Fruit fly (Drosophila melanogaster): ENCODE data around the gene CG32500.

Gene CG32500

dm6 chrX:21631452-21631851 is 7.9 kb upstream of the CG32500 start (continued):
- no peak for TF ChIP-seq CG31388 (GFP tag; optimal IDR thresholded peaks at IDR 0.05)
- peak; percentile 63 for TF ChIP-seq gro (GFP tag; optimal IDR thresholded peaks at IDR 0.05)
- peak; percentile 30 for TF ChIP-seq crc (GFP tag; optimal IDR thresholded peaks at IDR 0.05)
- no peak for TF ChIP-seq toy (GFP tag; IDR thresholded peaks at IDR 0.05)
- peak; percentile 67 for TF ChIP-seq CG3281 (GFP tag; optimal IDR thresholded peaks at IDR 0.05)
- TF ChIP-seq CG2712 (tag; optimal IDR thresholded peaks at IDR 0.05) = peak; percentile 81
- TF ChIP-seq br (optimal IDR thresholded peaks at IDR 0.05) = no peak
- peak; percentile 17 for TF ChIP-seq CG8281 (tag; optimal IDR thresholded peaks at IDR 0.05)
- peak; percentile 45 for TF ChIP-seq CG13624 (GFP tag; optimal IDR thresholded peaks at IDR 0.05)
- TF ChIP-seq CrebB (tag; optimal IDR thresholded peaks at IDR 0.05) = peak; percentile 31
- peak; percentile 34 for TF ChIP-seq CG17328 (GFP tag; IDR thresholded peaks at IDR 0.05)
- TF ChIP-seq Stat92E (GFP tag; optimal IDR thresholded peaks at IDR 0.05) = peak in 1 of 3 experiments; percentile 63
- TF ChIP-seq her (GFP tag; optimal IDR thresholded peaks at IDR 0.05) = peak; percentile 38
- no peak; the same call in 1 of the 2 replicates for TF ChIP-seq Ada2b (GFP tag; IDR thresholded peaks at IDR 0.05)
- peak; percentile 48 for TF ChIP-seq disco-r (GFP tag; optimal IDR thresholded peaks at IDR 0.05)
- peak; percentile 55 for TF ChIP-seq btn (GFP tag; optimal IDR thresholded peaks at IDR 0.05)
- TF ChIP-seq CG18599 (GFP tag; optimal IDR thresholded peaks at IDR 0.05) = no peak
- peak; percentile 73 for TF ChIP-seq Sox100B (GFP tag; optimal IDR thresholded peaks at IDR 0.05)
- peak; percentile 50 for TF ChIP-seq CG3407 (GFP tag; optimal IDR thresholded peaks at IDR 0.05)
- TF ChIP-seq pum (GFP tag; optimal IDR thresholded peaks at IDR 0.05) = peak; percentile 49
- peak; percentile 55 for TF ChIP-seq CG12744 (GFP tag; optimal IDR thresholded peaks at IDR 0.05)
- no peak for TF ChIP-seq tna (GFP tag; IDR thresholded peaks at IDR 0.05; ENCODE audit: partially characterized antibody)
- TF ChIP-seq GATAe (GFP tag; conservative IDR thresholded peaks at IDR 0.05) = no peak
- TF ChIP-seq bcd (GFP tag; optimal IDR thresholded peaks at IDR 0.05) = peak; percentile 53
- TF ChIP-seq CG10979 (tag; optimal IDR thresholded peaks at IDR 0.05) = peak; percentile 87
- TF ChIP-seq ash1 (GFP tag; optimal IDR thresholded peaks at IDR 0.05) = no peak
- peak; percentile 59 for TF ChIP-seq CG5245 (GFP tag; optimal IDR thresholded peaks at IDR 0.05)
- no peak for TF ChIP-seq H2.0 (GFP tag; IDR thresholded peaks at IDR 0.05)
- no peak for TF ChIP-seq ci (GFP tag; IDR thresholded peaks at IDR 0.05)
- TF ChIP-seq Opbp (GFP tag; IDR thresholded peaks at IDR 0.05; ENCODE audit: partially characterized antibody) = no peak
- TF ChIP-seq CG2129 (GFP tag; IDR thresholded peaks at IDR 0.05; ENCODE audit: partially characterized antibody) = no peak
- TF ChIP-seq ttk (GFP tag; IDR thresholded peaks at IDR 0.05) = no peak; the same call in 1 of the 2 replicates
- TF ChIP-seq Lhr (GFP tag; optimal IDR thresholded peaks at IDR 0.05) = peak; percentile 21
- peak; percentile 37 for TF ChIP-seq Neu2 (GFP tag; optimal IDR thresholded peaks at IDR 0.05; ENCODE audit: borderline replicate concordance)
- peak; percentile 60 for TF ChIP-seq CG9609 (GFP tag; optimal IDR thresholded peaks at IDR 0.05)
- no peak for TF ChIP-seq Dip2 (GFP tag; IDR thresholded peaks at IDR 0.05)
- TF ChIP-seq Tbp (GFP tag; optimal IDR thresholded peaks at IDR 0.05) = no peak
- TF ChIP-seq CG5953 (GFP tag; IDR thresholded peaks at IDR 0.05) = no peak
- TF ChIP-seq PHDP (tag; optimal IDR thresholded peaks at IDR 0.05) = peak; percentile 81
- peak; percentile 64 for TF ChIP-seq CG10209 (GFP tag; optimal IDR thresholded peaks at IDR 0.05)
- TF ChIP-seq Elba2 (GFP tag; optimal IDR thresholded peaks at IDR 0.05) = no peak
- TF ChIP-seq dm (GFP tag; optimal IDR thresholded peaks at IDR 0.05) = peak; percentile 18
- TF ChIP-seq CG1024 (GFP tag; IDR thresholded peaks at IDR 0.05) = 0 out of 2 replicates have a peak, but pooled peaks have one; percentile 24
- peak; percentile 77 for TF ChIP-seq gcm (GFP tag; optimal IDR thresholded peaks at IDR 0.05)
- peak; percentile 73 for TF ChIP-seq CG8388 (GFP tag; optimal IDR thresholded peaks at IDR 0.05)
- TF ChIP-seq Scr (GFP tag; IDR thresholded peaks at IDR 0.05; ENCODE audit: partially characterized antibody) = no peak
- TF ChIP-seq caup (GFP tag; optimal IDR thresholded peaks at IDR 0.05; ENCODE audit: severe bottlenecking) = peak; percentile 47
- TF ChIP-seq h (optimal IDR thresholded peaks at IDR 0.05) = no peak
- TF ChIP-seq sim (GFP tag; IDR thresholded peaks at IDR 0.05) = no peak
- TF ChIP-seq Meics (GFP tag; optimal IDR thresholded peaks at IDR 0.05) = peak; percentile 59
- no peak for TF ChIP-seq CG9727 (GFP tag; optimal IDR thresholded peaks at IDR 0.05)

Measured in whole organism, embryonic.